Fruit fly (Drosophila melanogaster) ovary, adult (tissue): ENCODE results near the gene CG32104.

Experiments used
- CG17801 ChIP-seq: fragments of 200-800 bp; optimal IDR thresholded peaks from 2 replicates; lab custom pipeline; 2019; ENCODE audit warnings: missing biosample characterization, mild to moderate bottlenecking, missing genetic modification characterization, moderate library complexity; ENCODE audit not compliant: partially characterized antibody

Gene CG32104

dm6 chr3L:12350307-12350706, 48.8 kb downstream of the CG32104 start:
- TF ChIP-seq CG17801 (GFP tag; lab: Kevin White, UChicago), result no peak
